Fruit fly (Drosophila melanogaster): ENCODE results near the gene alphaTub84D.
A peak's percentile ranks its signal among the peaks of the same experiment; 100 is the strongest.

The alphaTub84D gene

DNA sequence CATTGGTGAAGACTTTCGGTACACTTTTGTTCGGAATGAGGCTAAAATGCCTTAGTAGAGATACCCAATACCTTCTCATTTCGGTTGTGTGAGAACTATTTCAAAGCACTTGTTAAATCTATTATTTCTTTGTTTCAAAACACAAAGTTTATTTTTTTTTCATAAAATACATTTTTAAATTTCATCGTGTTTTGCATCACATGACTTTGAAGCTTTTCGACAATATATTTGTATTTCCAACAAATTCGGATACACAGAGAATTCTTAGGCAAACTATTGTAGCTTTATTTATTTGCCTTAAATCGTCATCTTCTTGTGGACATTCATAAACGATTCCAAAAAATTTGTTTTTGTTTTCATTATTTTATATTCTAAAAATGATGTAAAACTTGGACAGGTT lies 36.8 kb upstream of the alphaTub84D start, which contains the start of gene alpha-Est10:
alpha-Est10 (minus strand) TSS at position 101 of the 400 bp plus-strand sequence.
- TF ChIP-seq CG3919 (GFP tag; optimal IDR thresholded peaks at IDR 0.05) = no peak
- TF ChIP-seq Hr39 (GFP tag; optimal IDR thresholded peaks at IDR 0.05) = no peak
- no peak for TF ChIP-seq CG8319 (GFP tag; optimal IDR thresholded peaks at IDR 0.05)
- TF ChIP-seq Gug (GFP tag; IDR thresholded peaks at IDR 0.05) = no peak
- TF ChIP-seq cyc (GFP tag; optimal IDR thresholded peaks at IDR 0.05) = no peak
- TF ChIP-seq svp (GFP tag) = no peak
- TF ChIP-seq esn (GFP tag; optimal IDR thresholded peaks at IDR 0.05) = no peak
- no peak for TF ChIP-seq CG11762 (GFP tag; optimal IDR thresholded peaks at IDR 0.05; ENCODE audit: insufficient read depth)
- no peak for TF ChIP-seq CG6792 (GFP tag; optimal IDR thresholded peaks at IDR 0.05)
- no peak for TF ChIP-seq Hr38 (GFP tag; optimal IDR thresholded peaks at IDR 0.05)
- TF ChIP-seq ss (GFP tag; optimal IDR thresholded peaks at IDR 0.05) = no peak
- TF ChIP-seq Ets21C (GFP tag; optimal IDR thresholded peaks at IDR 0.05) = no peak
- no peak for TF ChIP-seq Ets96B (tag; optimal IDR thresholded peaks at IDR 0.05)
- no peak for TF ChIP-seq CG6163 (GFP tag; IDR thresholded peaks at IDR 0.05)
- TF ChIP-seq dac (GFP tag; optimal IDR thresholded peaks at IDR 0.05) = no peak
- TF ChIP-seq CG10631 (GFP tag; optimal IDR thresholded peaks at IDR 0.05) = no peak

DNA sequence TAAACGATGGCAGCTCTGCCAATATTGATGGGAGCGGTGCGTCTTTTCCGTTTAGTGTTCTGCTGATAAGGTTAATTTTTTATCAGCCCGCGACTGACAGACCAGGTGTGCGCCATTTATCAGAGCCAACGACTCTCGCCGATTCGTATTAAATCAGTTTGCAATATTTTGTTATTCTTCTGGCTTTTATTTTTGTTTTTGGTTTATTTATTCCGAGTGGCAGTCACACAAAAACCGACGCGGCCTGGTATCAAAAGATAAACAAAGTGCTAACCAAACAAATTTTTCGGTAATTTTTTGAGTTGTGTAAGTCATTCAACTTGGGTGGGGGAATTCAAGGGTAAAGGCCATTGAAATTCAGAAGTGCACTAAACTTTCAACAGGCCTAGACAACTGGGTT lies 33.1 kb upstream of the alphaTub84D start:
- TF ChIP-seq fkh (GFP tag; optimal IDR thresholded peaks at IDR 0.05) = peak; percentile 46
- no peak for TF ChIP-seq fd59A (GFP tag; optimal IDR thresholded peaks at IDR 0.05)
- TF ChIP-seq Eip93F (GFP tag; optimal IDR thresholded peaks at IDR 0.05) = no peak
- no peak for TF ChIP-seq svp (GFP tag)
- TF ChIP-seq vri (GFP tag; optimal IDR thresholded peaks at IDR 0.05) = peak; percentile 74
- no peak for TF ChIP-seq CG8119 (GFP tag; IDR thresholded peaks at IDR 0.05)
- TF ChIP-seq CG10669 (GFP tag; optimal IDR thresholded peaks at IDR 0.05) = no peak
- TF ChIP-seq CG16779 (tag; optimal IDR thresholded peaks at IDR 0.05) = no peak
- no peak for TF ChIP-seq CG32006 (GFP tag; optimal IDR thresholded peaks at IDR 0.05)
- TF ChIP-seq Eip78C (GFP tag) = peak; percentile 18
- TF ChIP-seq Sox14 (GFP tag; optimal IDR thresholded peaks at IDR 0.05) = no peak
- TF ChIP-seq CG3032 (tag; optimal IDR thresholded peaks at IDR 0.05) = no peak
- no peak for TF ChIP-seq esn (GFP tag; optimal IDR thresholded peaks at IDR 0.05)

DNA sequence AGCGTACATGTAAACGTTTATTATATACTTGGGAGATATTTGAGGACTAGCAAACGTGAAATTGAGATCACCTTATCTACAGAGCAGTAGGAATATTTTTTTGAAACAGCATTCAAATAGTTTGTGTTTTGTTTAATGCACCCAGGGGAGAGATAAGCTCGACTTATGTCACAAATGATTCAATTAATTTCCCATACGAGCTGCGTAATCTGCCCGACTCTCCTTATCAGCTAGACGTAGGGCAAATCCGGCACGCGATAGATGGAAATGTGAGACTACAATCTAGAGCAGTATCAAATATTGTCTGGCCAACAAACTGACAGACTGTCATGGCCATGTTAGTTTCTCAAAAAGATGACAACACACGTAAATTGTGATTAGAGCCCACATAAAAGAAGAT lies 31.1 kb upstream of the alphaTub84D start:
- peak; percentile 77 for TF ChIP-seq svp (GFP tag)
- TF ChIP-seq vri (GFP tag; optimal IDR thresholded peaks at IDR 0.05) = peak; percentile 51
- TF ChIP-seq CG1621 (tag; optimal IDR thresholded peaks at IDR 0.05) = no peak

DNA sequence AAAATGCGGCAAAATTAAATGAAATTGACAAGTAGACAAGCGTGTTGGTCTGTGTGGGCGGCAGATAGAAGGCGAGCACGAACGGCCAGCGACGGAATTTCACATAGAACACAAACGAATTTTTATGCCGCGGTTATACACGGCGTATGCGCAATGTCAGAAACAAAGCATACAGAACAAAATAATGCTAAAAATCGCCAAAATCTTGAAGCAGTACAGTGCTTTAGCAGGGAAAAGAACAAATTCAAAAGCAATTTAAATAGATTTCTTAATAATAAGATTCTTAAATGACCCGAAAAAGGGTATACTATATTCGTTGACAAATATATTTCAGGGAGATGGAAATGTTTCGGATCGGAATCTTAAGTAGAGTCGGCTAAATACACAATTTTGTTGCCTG lies 30.0 kb upstream of the alphaTub84D start:
- TF ChIP-seq svp (GFP tag) = no peak
- peak; percentile 10 for TF ChIP-seq Hr39 (GFP tag; optimal IDR thresholded peaks at IDR 0.05)

DNA sequence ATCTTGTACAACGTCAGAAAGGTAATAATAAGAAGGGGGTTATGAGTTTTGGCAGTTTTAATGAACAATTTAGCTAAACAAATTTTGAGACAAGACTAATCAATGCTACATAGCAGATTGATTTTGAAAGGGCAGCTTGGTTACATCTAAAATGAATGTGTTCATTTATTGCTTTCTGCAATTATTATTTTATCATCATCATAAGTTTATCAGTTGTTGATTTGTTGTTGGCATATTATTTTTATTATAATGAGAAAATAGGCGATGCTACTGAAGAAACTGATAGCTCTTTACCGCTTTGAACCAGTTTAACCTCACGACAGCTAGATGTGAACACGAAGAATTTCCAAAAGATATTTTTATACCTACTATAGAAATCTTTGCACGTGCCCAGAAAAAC lies 28.3 kb upstream of the alphaTub84D start, which contains the start of gene Mics1:
Mics1 (minus strand) TSS at position 101 of the 400 bp plus-strand sequence.
- TF ChIP-seq svp (GFP tag) = peak; percentile 11
- TF ChIP-seq CG8632 (GFP tag; optimal IDR thresholded peaks at IDR 0.05) = no peak
- TF ChIP-seq CG3919 (GFP tag; optimal IDR thresholded peaks at IDR 0.05) = no peak
- no peak for TF ChIP-seq Hr4 (GFP tag; optimal IDR thresholded peaks at IDR 0.05)
- TF ChIP-seq CG8319 (GFP tag; optimal IDR thresholded peaks at IDR 0.05) = no peak
- no peak for TF ChIP-seq Sox15 (GFP tag; optimal IDR thresholded peaks at IDR 0.05)
- TF ChIP-seq CG6163 (GFP tag; IDR thresholded peaks at IDR 0.05) = no peak
- TF ChIP-seq CG32006 (GFP tag; optimal IDR thresholded peaks at IDR 0.05) = no peak

DNA sequence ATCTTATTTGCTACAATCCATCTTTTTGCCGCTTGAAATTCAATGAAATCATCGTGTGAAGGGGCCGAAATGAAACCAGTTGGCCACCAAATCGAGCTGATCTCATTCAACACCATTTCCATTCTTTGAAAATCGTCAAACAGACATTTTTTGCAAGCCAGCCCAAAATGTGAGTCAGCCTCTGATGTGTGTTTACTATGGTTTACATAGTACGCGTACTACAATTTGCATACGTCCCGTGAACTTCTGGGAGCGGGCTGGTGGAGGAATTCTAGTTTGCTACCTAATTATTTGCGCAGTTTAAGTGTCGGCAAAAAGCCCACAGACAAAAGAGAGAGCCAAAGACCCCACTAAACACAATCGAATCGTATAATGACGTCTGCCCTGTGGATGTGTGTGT lies 27.3 kb upstream of the alphaTub84D start:
- TF ChIP-seq fkh (GFP tag; optimal IDR thresholded peaks at IDR 0.05) (peak; percentile 20), eg (GFP tag; IDR thresholded peaks at IDR 0.05) (no peak)
